Fruit fly (Drosophila melanogaster) whole organism, embryonic: ENCODE measurements around the gene CG9932.

Experiments used
- Antp ChIP-seq: fragments of 200-800 bp; sonication (Bioruptor generic); optimal IDR thresholded peaks from 3 replicates; lab custom pipeline; 2016; ENCODE audit warnings: missing biosample characterization, missing genetic modification characterization
- C15 ChIP-seq: fragments of 200-800 bp; sonication (Bioruptor generic); IDR thresholded peaks from 3 replicates; pipeline ENCODE4 v1.3.6; 2022; ENCODE audit warnings: missing biosample characterization, missing genetic modification characterization
- CG11456 ChIP-seq: fragments of 200-800 bp; sonication (Bioruptor generic); IDR thresholded peaks from 3 replicates; pipeline ENCODE4 v1.3.6; 2022; ENCODE audit warnings: missing biosample characterization, missing genetic modification characterization
- CG13123 ChIP-seq: fragments of 200-800 bp; sonication (Bioruptor generic); optimal IDR thresholded peaks from 2 replicates; lab custom pipeline; 2016; ENCODE audit warnings: missing biosample characterization, missing genetic modification characterization
- CG13287 ChIP-seq: fragments of 200-800 bp; sonication (Bioruptor generic); IDR thresholded peaks from 2 replicates; pipeline ENCODE4 v1.3.6; 2022; ENCODE audit warnings: missing biosample characterization, missing genetic modification characterization; ENCODE audit not compliant: partially characterized antibody
- CG13624 ChIP-seq: fragments of 200-800 bp; sonication (Bioruptor generic); optimal IDR thresholded peaks from 2 replicates; lab custom pipeline; 2016; ENCODE audit warnings: missing biosample characterization, missing genetic modification characterization
- CG15269 ChIP-seq: fragments of 200-800 bp; sonication (Bioruptor generic); optimal IDR thresholded peaks from 2 replicates; lab custom pipeline; 2018; ENCODE audit warnings: missing biosample characterization, mild to moderate bottlenecking, missing genetic modification characterization, moderate library complexity
- CG16779 ChIP-seq: fragments of 200-800 bp; sonication (Bioruptor generic); IDR thresholded peaks from 2 replicates; pipeline ENCODE4 v1.3.6; 2022; ENCODE audit warnings: missing biosample characterization, missing genetic modification characterization
- CG17328 ChIP-seq: fragments of 200-800 bp; sonication (Bioruptor generic); IDR thresholded peaks from 2 replicates; pipeline ENCODE4 v1.3.6; 2022; ENCODE audit warnings: missing biosample characterization, missing genetic modification characterization
- CG17385 ChIP-seq: fragments of 200-800 bp; sonication (Bioruptor generic); optimal IDR thresholded peaks from 3 replicates; lab custom pipeline; 2018; ENCODE audit warnings: missing biosample characterization, mild to moderate bottlenecking, missing genetic modification characterization
- CG17829 ChIP-seq: fragments of 200-800 bp; optimal IDR thresholded peaks from 2 replicates; lab custom pipeline; 2019; ENCODE audit warnings: missing biosample characterization, mild to moderate bottlenecking, missing genetic modification characterization, moderate library complexity
- CG30431 ChIP-seq: fragments of 200-800 bp; sonication (Bioruptor generic); optimal IDR thresholded peaks from 2 replicates; lab custom pipeline; 2017; ENCODE audit warnings: missing biosample characterization, missing genetic modification characterization
- CG31441 ChIP-seq: fragments of 200-800 bp; sonication (Bioruptor generic); IDR thresholded peaks from 2 replicates; pipeline ENCODE4 v1.3.6; 2022; ENCODE audit warnings: missing biosample characterization, missing genetic modification characterization
- CG32532 ChIP-seq: fragments of 200-800 bp; sonication (Bioruptor generic); IDR thresholded peaks from 2 replicates; pipeline ENCODE4 v1.3.6; 2022; ENCODE audit warnings: missing biosample characterization, missing genetic modification characterization
- CG33557 ChIP-seq: fragments of 200-800 bp; sonication (Bioruptor generic); optimal IDR thresholded peaks from 2 replicates; lab custom pipeline; 2019; ENCODE audit warnings: missing biosample characterization, mild to moderate bottlenecking, missing genetic modification characterization, moderate library complexity
- CG6175 ChIP-seq: fragments of 200-800 bp; sonication (Bioruptor generic); IDR thresholded peaks from 3 replicates; pipeline ENCODE4 v1.3.6; 2022; ENCODE audit warnings: missing biosample characterization, missing genetic modification characterization
- CG6854 ChIP-seq: fragments of 200-800 bp; sonication (Bioruptor generic); optimal IDR thresholded peaks from 3 replicates; lab custom pipeline; 2017; ENCODE audit warnings: missing biosample characterization, mild to moderate bottlenecking, missing genetic modification characterization
- CG8359 ChIP-seq: fragments of 200-800 bp; sonication (Bioruptor generic); optimal IDR thresholded peaks from 2 replicates; lab custom pipeline; 2017; ENCODE audit warnings: missing biosample characterization, mild to moderate bottlenecking, missing genetic modification characterization, borderline replicate concordance
- CG8765 ChIP-seq: fragments of 200-800 bp; sonication (Bioruptor generic); IDR thresholded peaks from 2 replicates; pipeline ENCODE4 v1.3.6; 2022; ENCODE audit warnings: missing biosample characterization, missing genetic modification characterization
- CG9609 ChIP-seq: fragments of 200-800 bp; sonication (Bioruptor generic); optimal IDR thresholded peaks from 3 replicates; lab custom pipeline; 2016; ENCODE audit warnings: missing biosample characterization, missing genetic modification characterization
- CG9932 ChIP-seq: fragments of 200-800 bp; sonication (Bioruptor generic); IDR thresholded peaks from 2 replicates; pipeline ENCODE4 v1.3.6; 2022; ENCODE audit warnings: missing biosample characterization, missing genetic modification characterization
- CTCF ChIP-seq: fragments of 200-800 bp; sonication (Bioruptor generic); optimal IDR thresholded peaks from 2 replicates; lab custom pipeline; 2017; ENCODE audit warnings: missing biosample characterization, mild to moderate bottlenecking, missing genetic modification characterization, moderate library complexity
- D19A ChIP-seq: fragments of 200-800 bp; optimal IDR thresholded peaks from 3 replicates; lab custom pipeline; 2019; ENCODE audit warnings: missing biosample characterization, mild to moderate bottlenecking, missing genetic modification characterization, moderate library complexity
- Deaf1 ChIP-seq: fragments of 200-800 bp; optimal IDR thresholded peaks from 3 replicates; lab custom pipeline; 2019; ENCODE audit warnings: missing biosample characterization, mild to moderate bottlenecking, missing genetic modification characterization, moderate library complexity
- Dip2 ChIP-seq: fragments of 200-800 bp; sonication (Bioruptor generic); IDR thresholded peaks from 2 replicates; pipeline ENCODE4 v1.3.6; 2022; ENCODE audit warnings: missing biosample characterization, missing genetic modification characterization
- Elba2 ChIP-seq: fragments of 200-800 bp; sonication (Bioruptor generic); optimal IDR thresholded peaks from 3 replicates; lab custom pipeline; 2016; ENCODE audit warnings: missing biosample characterization, missing genetic modification characterization
- H2.0 ChIP-seq: fragments of 200-800 bp; sonication (Bioruptor generic); IDR thresholded peaks from 2 replicates; pipeline ENCODE4 v1.3.6; 2022; ENCODE audit warnings: missing biosample characterization, missing genetic modification characterization
- Hmr ChIP-seq: fragments of 200-800 bp; sonication (Bioruptor generic); optimal IDR thresholded peaks from 3 replicates; lab custom pipeline; 2017; ENCODE audit warnings: mild to moderate bottlenecking, missing biosample characterization, missing genetic modification reagents, missing genetic modification characterization
- Med ChIP-seq: fragments of 200-800 bp; sonication (Bioruptor generic); peaks from one replicate; lab custom pipeline; 2016; ENCODE audit warnings: missing biosample characterization, missing genetic modification characterization, mild to moderate bottlenecking, inconsistent platforms, moderate library complexity
- Nf-YB ChIP-seq: fragments of 200-800 bp; sonication (Bioruptor generic); optimal IDR thresholded peaks from 3 replicates; lab custom pipeline; 2019; ENCODE audit warnings: missing biosample characterization, mild to moderate bottlenecking, missing genetic modification characterization, moderate library complexity
- NfI ChIP-seq: fragments of 200-800 bp; sonication (Bioruptor generic); optimal IDR thresholded peaks from 3 replicates; lab custom pipeline; 2018; ENCODE audit warnings: missing biosample characterization, mild to moderate bottlenecking, missing genetic modification characterization, moderate library complexity
- Pdp1 ChIP-seq, 2 experiments: fragments of 200-800 bp; sonication (Bioruptor generic); optimal IDR thresholded peaks; 3 replicates each; lab custom pipeline; 2016; ENCODE audit warnings: missing biosample characterization in 2 of 2, missing genetic modification characterization in 2 of 2, mild to moderate bottlenecking in 1 of 2, moderate library complexity in 1 of 2
- Rfx ChIP-seq: fragments of 200-800 bp; sonication (Bioruptor generic); IDR thresholded peaks from 2 replicates; pipeline ENCODE4 v1.3.6; 2022; ENCODE audit warnings: missing biosample characterization, missing genetic modification characterization
- Sry-δ ChIP-seq: fragments of 200-800 bp; sonication (Bioruptor generic); optimal IDR thresholded peaks from 2 replicates; lab custom pipeline; 2016; ENCODE audit warnings: missing biosample characterization, missing genetic modification characterization
- cwo ChIP-seq: fragments of 200-800 bp; sonication (Bioruptor generic); optimal IDR thresholded peaks from 3 replicates; lab custom pipeline; 2017; ENCODE audit warnings: missing biosample characterization, missing genetic modification characterization, mild to moderate bottlenecking, moderate library complexity, missing genetic modification reagents
- grau ChIP-seq: fragments of 200-800 bp; optimal IDR thresholded peaks from 3 replicates; lab custom pipeline; 2019; ENCODE audit warnings: missing biosample characterization, mild to moderate bottlenecking, missing genetic modification characterization, moderate library complexity
- her ChIP-seq: fragments of 200-800 bp; sonication (Bioruptor generic); optimal IDR thresholded peaks from 2 replicates; lab custom pipeline; 2016; ENCODE audit warnings: missing biosample characterization, missing genetic modification characterization
- hkb ChIP-seq, 2 experiments: fragments of 200-800 bp in 1 of 2; fragments of >200 bp in 1 of 2; sonication (Bioruptor generic) in 1 of 2; IDR thresholded peaks in 1 of 2; optimal IDR thresholded peaks in 1 of 2; 2 replicates each; pipeline versions ENCODE4 v1.3.6 to Lab custom; 2017 to 2022; ENCODE audit warnings: missing biosample characterization in 1 of 2, missing genetic modification characterization in 1 of 2
- lab ChIP-seq: fragments of 200-800 bp; sonication (Bioruptor generic); optimal IDR thresholded peaks from 3 replicates; lab custom pipeline; 2017; ENCODE audit warnings: missing biosample characterization, missing genetic modification characterization, mild to moderate bottlenecking, moderate library complexity, missing genetic modification reagents
- lov ChIP-seq, 2 experiments: fragments of 200-800 bp in 1 of 2; fragments of >200 bp in 1 of 2; sonication (Bioruptor generic) in 1 of 2; IDR thresholded peaks in 1 of 2; optimal IDR thresholded peaks in 1 of 2; 2 replicates in 1 of 2; 3 replicates in 1 of 2; pipeline versions ENCODE4 v1.3.6 to Lab custom; 2017 to 2022; ENCODE audit warnings: missing biosample characterization in 1 of 2, missing genetic modification characterization in 1 of 2
- mirr ChIP-seq: fragments of 200-800 bp; sonication (Bioruptor generic); optimal IDR thresholded peaks from 3 replicates; lab custom pipeline; 2018; ENCODE audit warnings: missing biosample characterization, mild to moderate bottlenecking, missing genetic modification characterization
- mld ChIP-seq: fragments of 200-800 bp; sonication (Bioruptor generic); IDR thresholded peaks from 3 replicates; pipeline ENCODE4 v1.3.6; 2022; ENCODE audit warnings: missing biosample characterization, missing genetic modification characterization; ENCODE audit not compliant: partially characterized antibody
- nau ChIP-seq: fragments of 200-800 bp; sonication (Bioruptor generic); optimal IDR thresholded peaks from 3 replicates; lab custom pipeline; 2017; ENCODE audit warnings: missing biosample characterization, mild to moderate bottlenecking, missing genetic modification characterization, missing genetic modification reagents
- odd ChIP-seq: fragments of 200-800 bp; sonication (Bioruptor generic); optimal IDR thresholded peaks from 2 replicates; lab custom pipeline; 2017; ENCODE audit warnings: missing biosample characterization, mild to moderate bottlenecking, missing genetic modification characterization
- otp ChIP-seq: fragments of 200-800 bp; sonication (Bioruptor generic); IDR thresholded peaks from 3 replicates; pipeline ENCODE4, ENCODE4 v1.3.6; 2022; ENCODE audit warnings: missing biosample characterization, missing genetic modification characterization
- scrt ChIP-seq: fragments of 200-800 bp; sonication (Bioruptor generic); optimal IDR thresholded peaks from 2 replicates; lab custom pipeline; 2018; ENCODE audit warnings: missing biosample characterization, mild to moderate bottlenecking, missing genetic modification characterization, moderate library complexity
- sob ChIP-seq: fragments of 200-800 bp; sonication (Bioruptor generic); IDR thresholded peaks from 2 replicates; pipeline ENCODE4 v1.3.6; 2022; ENCODE audit warnings: missing biosample characterization, missing genetic modification characterization
- tgo ChIP-seq: fragments of 200-800 bp; sonication (Bioruptor generic); IDR thresholded peaks from 3 replicates; pipeline ENCODE4 v1.3.6; 2022; ENCODE audit warnings: missing biosample characterization, missing genetic modification characterization
- trem ChIP-seq: fragments of 200-800 bp; optimal IDR thresholded peaks from 3 replicates; lab custom pipeline; 2019; ENCODE audit warnings: missing biosample characterization, mild to moderate bottlenecking, missing genetic modification characterization, moderate library complexity

CG9932 gene

dm6 chr2L:13060037-13060537, at the start of gene CG9932 (continued):
- TF ChIP-seq CG13123 (no peak), CG8359 (GFP tag; lab: Kevin White, UChicago) (peak; percentile 16), nau (GFP tag; lab: Kevin White, UChicago) (peak; percentile 60), lab (GFP tag; lab: Kevin White, UChicago) (peak; percentile 59), H2.0 (no peak), NfI (GFP tag; lab: Kevin White, UChicago) (peak; percentile 22), Nf-YB (GFP tag; lab: Kevin White, UChicago) (peak; percentile 86), CG8765 (GFP tag; lab: Robert Waterston, UW) (no peak), Pdp1 (GFP tag; optimal IDR thresholded peaks at IDR 0.05; lab: Kevin White, UChicago) (peak in 1 of 2 experiments; percentile 93), scrt (GFP tag; lab: Kevin White, UChicago) (peak; percentile 31), CG32532 (peak; percentile 66), Hmr (peak; percentile 34), Rfx (peak; percentile 27; the same call in 1 of the 2 replicates), CG16779 (GFP tag; lab: Robert Waterston, UW) (0 out of 2 replicates have a peak, but pooled peaks have one; percentile 56), her (GFP tag; lab: Kevin White, UChicago) (peak; percentile 42), CG15269 (tag; lab: Kevin White, UChicago) (peak; percentile 13), mirr (GFP tag; lab: Kevin White, UChicago) (peak; percentile 42), tgo (GFP tag; lab: Robert Waterston, UW) (no peak), CG6175 (GFP tag; lab: Robert Waterston, UW) (peak; percentile 76; the same call in 2 of the 3 replicates), CG31441 (GFP tag; lab: Robert Waterston, UW) (0 out of 2 replicates have a peak, but pooled peaks have one; percentile 29), trem (no peak), otp (GFP tag; lab: Robert Waterston, UW) (peak; percentile 16; the same call in 1 of the 3 replicates), hkb (optimal IDR thresholded peaks at IDR 0.05; lab: Kevin White, UChicago) (no peak), hkb (GFP tag; IDR thresholded peaks at IDR 0.05; lab: Robert Waterston, UW) (0 out of 2 replicates have a peak, but pooled peaks have one; percentile 54), CG33557 (GFP tag; lab: Kevin White, UChicago) (no peak), CG17385 (GFP tag; lab: Kevin White, UChicago) (peak; percentile 65), C15 (GFP tag; lab: Robert Waterston, UW) (no peak), CG9609 (GFP tag; lab: Kevin White, UChicago) (no peak), CG17328 (GFP tag; lab: Robert Waterston, UW) (peak; percentile 32; the same call in 1 of the 2 replicates), cwo (GFP tag; lab: Kevin White, UChicago) (peak; percentile 13), sob (peak; percentile 52; the same call in 1 of the 2 replicates), CG30431 (GFP tag; lab: Kevin White, UChicago) (no peak), Antp (GFP tag; lab: Kevin White, UChicago) (peak; percentile 11), Sry-δ (GFP tag; lab: Kevin White, UChicago) (no peak), CG6854 (GFP tag; lab: Kevin White, UChicago) (peak; percentile 34), Elba2 (GFP tag; lab: Kevin White, UChicago) (no peak), CG11456 (GFP tag; lab: Robert Waterston, UW) (0 out of 3 replicates have a peak, but pooled peaks have one; percentile 51), mld (GFP tag; lab: Robert Waterston, UW) (no peak), CTCF (GFP tag; lab: Kevin White, UChicago) (no peak), D19A (tag; lab: Kevin White, UChicago) (no peak), Deaf1 (tag; lab: Kevin White, UChicago) (peak; percentile 100), CG9932 (GFP tag; lab: Robert Waterston, UW) (peak; percentile 76), lov (optimal IDR thresholded peaks at IDR 0.05; lab: Kevin White, UChicago) (no peak), lov (GFP tag; IDR thresholded peaks at IDR 0.05; lab: Robert Waterston, UW) (0 out of 3 replicates have a peak, but pooled peaks have one; percentile 26), CG13624 (GFP tag; lab: Kevin White, UChicago) (peak; percentile 19), CG13287 (GFP tag; lab: Robert Waterston, UW) (peak; percentile 63), grau (tag; lab: Kevin White, UChicago) (peak; percentile 0), CG17829 (peak; percentile 29), Med (GFP tag; lab: Kevin White, UChicago) (peak; percentile 88), Dip2 (GFP tag; lab: Robert Waterston, UW) (no peak), odd (GFP tag; lab: Kevin White, UChicago) (peak; percentile 9)
